Worm (Caenorhabditis elegans): Measurements from ENCODE around the gene Y16B4A.2.

DNA sequence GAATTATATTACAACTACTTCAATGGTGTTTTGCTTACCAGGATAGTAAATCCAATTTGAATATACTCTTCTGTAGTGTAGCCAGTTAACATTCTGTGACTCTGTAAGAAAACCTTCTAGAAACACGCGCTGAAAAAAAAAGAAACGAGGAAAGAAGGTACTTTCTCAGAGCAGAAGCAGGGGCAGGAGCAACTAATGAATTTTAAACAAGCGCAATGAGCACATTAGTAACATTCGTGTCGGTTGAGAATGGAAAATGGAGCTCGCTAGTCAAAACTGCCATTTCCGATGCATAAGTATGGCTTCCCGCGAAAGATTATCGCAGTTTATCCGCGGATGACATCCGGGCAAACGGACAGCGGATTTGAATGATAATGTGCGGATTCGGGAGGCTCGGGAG is 19.7 kb downstream of the Y16B4A.2 start, which contains the start of gene C05G5.3:
- TF ChIP-seq W03F9.2 (tag; optimal IDR thresholded peaks at IDR 0.05), result no peak
- TF ChIP-seq him-1 (tag; optimal IDR thresholded peaks at IDR 0.05), result no peak

All from whole organism, L4/young adult.